Worm (Caenorhabditis elegans): Measurements from ENCODE around the gene Y38E10A.17.

- TF ChIP-seq ztf-11 (tag; optimal IDR thresholded peaks at IDR 0.05) (no peak), unc-62 (GFP tag; optimal IDR thresholded peaks at IDR 0.05) (no peak), pqm-1 (tag; optimal IDR thresholded peaks at IDR 0.05) (no peak), mml-1 (tag; optimal IDR thresholded peaks at IDR 0.05) (no peak), unc-39 (tag; optimal IDR thresholded peaks at IDR 0.05) (no peak), nhr-25 (tag; optimal IDR thresholded peaks at IDR 0.05) (no peak), nhr-237 (tag; optimal IDR thresholded peaks at IDR 0.05) (no peak), jun-1 (tag; optimal IDR thresholded peaks at IDR 0.05) (no peak), pha-4 (tag; optimal IDR thresholded peaks at IDR 0.05) (no peak), nhr-23 (tag; optimal IDR thresholded peaks at IDR 0.05) (no peak), ceh-82 (tag; optimal IDR thresholded peaks at IDR 0.05) (no peak), nhr-76 (tag; optimal IDR thresholded peaks at IDR 0.05) (no peak)
Measured at ce11 chrII:12612218-12612617, 22.4 kb downstream of the Y38E10A.17 start, which contains the start of gene nspe-4.

All from whole organism, L3 larva.